Worm (Caenorhabditis elegans): ENCODE data around the gene iff-1.

ce11 chrIII:9796448-9796847 is 49.5 kb upstream of the iff-1 start, which contains the start of gene srxa-10:
- TF ChIP-seq blmp-1 (tag; optimal IDR thresholded peaks at IDR 0.05) (no peak), nhr-237 (tag; optimal IDR thresholded peaks at IDR 0.05) (no peak), aha-1 (tag; optimal IDR thresholded peaks at IDR 0.05) (no peak), lin-13 (GFP tag; optimal IDR thresholded peaks at IDR 0.05) (no peak), skn-1 (tag; optimal IDR thresholded peaks at IDR 0.05) (no peak), lin-39 (tag; optimal IDR thresholded peaks at IDR 0.05) (no peak), hlh-17 (GFP tag; optimal IDR thresholded peaks at IDR 0.05; ENCODE audit: borderline replicate concordance) (no peak), nhr-76 (tag; optimal IDR thresholded peaks at IDR 0.05) (no peak)

All from whole organism, L1 larva.